Worm (Caenorhabditis elegans) whole organism, midembryonic: ENCODE results near the gene T10G3.4.

Experiments
- T22C8.4 ChIP-seq: fragments of 200-800 bp; sonication (Bioruptor generic); IDR thresholded peaks from 2 replicates; pipeline ENCODE4 v1.3.6; 2022; ENCODE audit warnings: missing genetic modification characterization, missing compliant biosample characterization
- flt-1 ChIP-seq: fragments of 200-800 bp; sonication (Bioruptor generic); IDR thresholded peaks from 2 replicates; pipeline ENCODE4 v1.3.6; 2022; ENCODE audit warnings: missing genetic modification characterization, missing compliant biosample characterization
- klf-2 ChIP-seq: fragments of 200-800 bp; sonication (Bioruptor generic); conservative IDR thresholded peaks from 2 replicates; pipeline ENCODE4 v1.3.6; 2022; ENCODE audit warnings: missing genetic modification reagents, missing genetic modification characterization, missing compliant biosample characterization
- tab-1 ChIP-seq: fragments of 200-800 bp; sonication (Bioruptor generic); IDR thresholded peaks from 2 replicates; pipeline ENCODE4 v1.3.6; 2022; ENCODE audit warnings: missing genetic modification characterization, missing compliant biosample characterization
- ztf-23 ChIP-seq: fragments of 200-800 bp; sonication (Bioruptor generic); IDR thresholded peaks from 2 replicates; pipeline ENCODE4 v1.3.6; 2022; ENCODE audit warnings: missing genetic modification reagents, missing genetic modification characterization, missing compliant biosample characterization
- ztf-29 ChIP-seq: fragments of 200-800 bp; sonication (Bioruptor generic); IDR thresholded peaks from 2 replicates; pipeline ENCODE4 v1.3.6; 2022; ENCODE audit warnings: missing genetic modification reagents, missing genetic modification characterization, missing compliant biosample characterization

ce11 chrV:13453334-13453733 is 30.9 kb downstream of the T10G3.4 start, which contains the start of gene lurp-2:
- TF ChIP-seq flt-1, result no peak
- no peak for TF ChIP-seq T22C8.4
- no peak for TF ChIP-seq ztf-29 (GFP tag; lab: Robert Waterston, UW)
- TF ChIP-seq klf-2 (GFP tag; lab: Robert Waterston, UW), result no peak
- TF ChIP-seq ztf-23 (GFP tag; lab: Robert Waterston, UW), result no peak
- no peak for TF ChIP-seq tab-1 (GFP tag; lab: Robert Waterston, UW)
